Worm (Caenorhabditis elegans): ENCODE results near the gene T08D2.4.
"Not testable (repeated sequence)": the region's sequence is repeated elsewhere in the genome, so short reads cannot be mapped to it uniquely, and the experiment has no call there.

DNA sequence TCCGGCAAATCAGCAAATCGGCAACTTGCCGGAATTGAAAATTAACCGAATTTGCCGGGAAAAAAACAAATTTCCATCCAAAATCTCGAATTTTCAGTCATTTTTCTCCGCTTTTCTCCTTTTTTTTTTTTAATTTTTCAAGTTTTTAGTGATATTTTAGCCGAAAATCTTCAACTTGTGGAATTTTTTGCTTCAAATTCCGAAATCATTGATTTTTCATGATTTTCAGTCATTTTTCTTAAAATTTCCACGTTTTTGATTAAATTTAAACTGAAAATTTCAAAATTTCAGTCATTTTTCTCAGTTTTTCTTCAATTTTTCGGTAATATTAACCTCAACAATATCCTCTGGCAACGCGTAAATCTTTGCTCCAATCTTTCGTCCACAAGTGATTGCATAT lies 32.5 kb downstream of the T08D2.4 start, which contains the start of gene Y73B3B.3:
- TF ChIP-seq unc-130 (GFP tag; optimal IDR thresholded peaks at IDR 0.05); lin-15B (tag; optimal IDR thresholded peaks at IDR 0.05); ZK337.2 (GFP tag; IDR thresholded peaks at IDR 0.05); lsy-2 (tag; optimal IDR thresholded peaks at IDR 0.05); snpc-1.2 (GFP tag; IDR thresholded peaks at IDR 0.05); zag-1 (tag; optimal IDR thresholded peaks at IDR 0.05); pha-4 (GFP tag; IDR thresholded peaks at IDR 0.05); pha-4 (tag; optimal IDR thresholded peaks at IDR 0.05); ama-1 (optimal IDR thresholded peaks at IDR 0.05); daf-12 (tag; optimal IDR thresholded peaks at IDR 0.05); spr-3 (GFP tag; optimal IDR thresholded peaks at IDR 0.05); ceh-62 (tag; optimal IDR thresholded peaks at IDR 0.05); unc-39 (tag; optimal IDR thresholded peaks at IDR 0.05); egl-27 (tag; optimal IDR thresholded peaks at IDR 0.05): not testable (repeated sequence)
